Worm (Caenorhabditis elegans): ENCODE results near the gene math-6.

Gene math-6

ce11 chrII:1884635-1885034, at the start of gene math-6:
TSS of gene math-6 (minus strand) at chrII:1884735.
- TF ChIP-seq hmg-20 (GFP tag; IDR thresholded peaks at IDR 0.05) = no peak
- no peak for TF ChIP-seq sptf-2 (GFP tag; optimal IDR thresholded peaks at IDR 0.05)
- TF ChIP-seq madf-8 (GFP tag; conservative IDR thresholded peaks at IDR 0.05) = no peak
- no peak for TF ChIP-seq T26A5.8 (tag; optimal IDR thresholded peaks at IDR 0.05)
- TF ChIP-seq rcor-1 (GFP tag; IDR thresholded peaks at IDR 0.05) = no peak
- TF ChIP-seq ceh-27 (GFP tag; optimal IDR thresholded peaks at IDR 0.05) = no peak
- TF ChIP-seq lsl-1 (GFP tag; optimal IDR thresholded peaks at IDR 0.05) = no peak
- no peak for TF ChIP-seq tbx-9 (tag; optimal IDR thresholded peaks at IDR 0.05; ENCODE audit: borderline replicate concordance)
- no peak for TF ChIP-seq Y53G8AR.9 (GFP tag; conservative IDR thresholded peaks at IDR 0.05)
- TF ChIP-seq bed-2 (GFP tag; IDR thresholded peaks at IDR 0.05) = no peak
- TF ChIP-seq madf-10 (tag; optimal IDR thresholded peaks at IDR 0.05) = no peak
- TF ChIP-seq sea-2 (GFP tag; IDR thresholded peaks at IDR 0.05) = no peak

- TF ChIP-seq efl-1 (GFP tag; optimal IDR thresholded peaks at IDR 0.05) (peak; percentile 19), C06A6.2 (GFP tag; conservative IDR thresholded peaks at IDR 0.05) (no peak), athp-1 (tag; optimal IDR thresholded peaks at IDR 0.05) (no peak), pha-4 (tag; optimal IDR thresholded peaks at IDR 0.05) (no peak), snpc-1.3 (tag; optimal IDR thresholded peaks at IDR 0.05; ENCODE audit: insufficient read depth) (no peak), egl-44 (GFP tag; IDR thresholded peaks at IDR 0.05) (no peak)
These were observed 44.0 kb upstream of the math-6 start for ce11 chrII:1928578-1928977.

- TF ChIP-seq Y53F4B.3 (GFP tag; IDR thresholded peaks at IDR 0.05) = no peak
- no peak for TF ChIP-seq gei-17 (GFP tag; optimal IDR thresholded peaks at IDR 0.05)
- no peak for TF ChIP-seq zfh-2 (GFP tag; conservative IDR thresholded peaks at IDR 0.05)
- TF ChIP-seq lin-35 (GFP tag; optimal IDR thresholded peaks at IDR 0.05) = no peak
- no peak for TF ChIP-seq B0261.1 (tag; optimal IDR thresholded peaks at IDR 0.05)
- no peak for TF ChIP-seq madf-3 (GFP tag; IDR thresholded peaks at IDR 0.05)
- TF ChIP-seq madf-8 (GFP tag; conservative IDR thresholded peaks at IDR 0.05) = no peak
These were observed 41.6 kb upstream of the math-6 start, which contains the start of gene F52C6.2 for ce11 chrII:1926162-1926561. TSS of gene F52C6.2 (plus strand) at chrII:1926462.

- peak; percentile 51 for TF ChIP-seq lsl-1 (GFP tag; optimal IDR thresholded peaks at IDR 0.05)
- no peak for TF ChIP-seq nfya-1 (tag; optimal IDR thresholded peaks at IDR 0.05; ENCODE audit: borderline replicate concordance, insufficient read depth)
These were observed 39.9 kb upstream of the math-6 start, which contains the start of gene F52C6.3 for ce11 chrII:1924459-1924858. TSS of gene F52C6.3 (plus strand) at chrII:1924759.

ce11 chrII:1922665-1923187, 38.2 kb upstream of the math-6 start, which contains the start of the genes bath-2 and F52C6.4:
TSS of gene bath-2 (minus strand) at chrII:1922765.
TSS of gene F52C6.4 (plus strand) at chrII:1923137.
- no peak for TF ChIP-seq bed-1 (GFP tag; IDR thresholded peaks at IDR 0.05)
- TF ChIP-seq mes-4 (tag; optimal IDR thresholded peaks at IDR 0.05) = no peak
- no peak for TF ChIP-seq ceh-27 (GFP tag; optimal IDR thresholded peaks at IDR 0.05)
- TF ChIP-seq tbx-9 (tag; optimal IDR thresholded peaks at IDR 0.05; ENCODE audit: borderline replicate concordance) = no peak
- TF ChIP-seq nfyb-1 (GFP tag; IDR thresholded peaks at IDR 0.05) = no peak
- no peak for TF ChIP-seq attf-5 (GFP tag; optimal IDR thresholded peaks at IDR 0.05)
- no peak for TF ChIP-seq lin-26 (GFP tag; IDR thresholded peaks at IDR 0.05)
- TF ChIP-seq lsl-1 (GFP tag; optimal IDR thresholded peaks at IDR 0.05) = peak; percentile 84
- no peak for TF ChIP-seq sptf-2 (GFP tag; optimal IDR thresholded peaks at IDR 0.05)
- no peak for TF ChIP-seq hsf-1 (GFP tag; IDR thresholded peaks at IDR 0.05)
- TF ChIP-seq let-607 (tag; optimal IDR thresholded peaks at IDR 0.05) = no peak
- TF ChIP-seq madf-6 (GFP tag; IDR thresholded peaks at IDR 0.05) = peak; percentile 44; the same call in 1 of the 2 replicates
